Worm (Caenorhabditis elegans) whole organism, midembryonic: ENCODE measurements around the gene T26C5.4.

ENCODE experiments used
- T22C8.4 ChIP-seq: fragments of 200-800 bp; sonication (Bioruptor generic); IDR thresholded peaks from 2 replicates; pipeline ENCODE4 v1.3.6; 2022; ENCODE audit warnings: missing genetic modification characterization, missing compliant biosample characterization
- cog-1 ChIP-seq: sonication (generic microtip); optimal IDR thresholded peaks from 2 replicates; lab custom pipeline; 2016; ENCODE audit warnings: missing genetic modification characterization, missing compliant biosample characterization
- flt-1 ChIP-seq: fragments of 200-800 bp; sonication (Bioruptor generic); IDR thresholded peaks from 2 replicates; pipeline ENCODE4 v1.3.6; 2022; ENCODE audit warnings: missing genetic modification characterization, missing compliant biosample characterization
- klf-2 ChIP-seq: fragments of 200-800 bp; sonication (Bioruptor generic); conservative IDR thresholded peaks from 2 replicates; pipeline ENCODE4 v1.3.6; 2022; ENCODE audit warnings: missing genetic modification reagents, missing genetic modification characterization, missing compliant biosample characterization
- med-1 ChIP-seq: sonication (generic microtip); optimal IDR thresholded peaks from 2 replicates; lab custom pipeline; 2017; ENCODE audit warnings: missing genetic modification characterization, mild to moderate bottlenecking, missing compliant biosample characterization, antibody characterized with exemption, missing genetic modification reagents; ENCODE audit not compliant: insufficient read depth
- ref-1 ChIP-seq: fragments of 200-800 bp; sonication (Bioruptor generic); conservative IDR thresholded peaks from 2 replicates; pipeline ENCODE4 v1.3.6; 2022; ENCODE audit warnings: missing genetic modification reagents, missing genetic modification characterization, missing compliant biosample characterization
- tab-1 ChIP-seq: fragments of 200-800 bp; sonication (Bioruptor generic); IDR thresholded peaks from 2 replicates; pipeline ENCODE4 v1.3.6; 2022; ENCODE audit warnings: missing genetic modification characterization, missing compliant biosample characterization
- ztf-23 ChIP-seq: fragments of 200-800 bp; sonication (Bioruptor generic); IDR thresholded peaks from 2 replicates; pipeline ENCODE4 v1.3.6; 2022; ENCODE audit warnings: missing genetic modification reagents, missing genetic modification characterization, missing compliant biosample characterization
- ztf-29 ChIP-seq: fragments of 200-800 bp; sonication (Bioruptor generic); IDR thresholded peaks from 2 replicates; pipeline ENCODE4 v1.3.6; 2022; ENCODE audit warnings: missing genetic modification reagents, missing genetic modification characterization, missing compliant biosample characterization

T26C5.4 gene

DNA sequence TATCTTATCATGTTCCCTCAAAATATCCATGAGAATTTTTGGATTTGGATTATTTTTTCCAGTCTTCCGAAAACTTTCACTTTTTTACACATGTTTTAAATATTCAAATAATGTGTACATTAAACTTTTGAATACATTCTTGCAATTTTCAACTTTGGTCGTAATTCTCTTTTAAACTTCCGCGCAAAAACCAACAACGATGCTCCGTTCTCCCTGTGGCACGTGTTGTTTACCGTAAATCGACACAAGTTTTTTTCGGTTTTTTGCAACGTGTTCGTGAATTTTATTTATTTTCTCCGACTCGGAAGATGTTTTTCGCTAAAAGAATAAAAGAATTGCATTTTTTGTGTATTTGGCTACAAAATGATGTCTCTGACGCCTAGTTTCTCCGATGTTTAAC, 7.5 kb downstream of the T26C5.4 start:
- TF ChIP-seq ztf-29 (GFP tag; lab: Robert Waterston, UW), result no peak

DNA sequence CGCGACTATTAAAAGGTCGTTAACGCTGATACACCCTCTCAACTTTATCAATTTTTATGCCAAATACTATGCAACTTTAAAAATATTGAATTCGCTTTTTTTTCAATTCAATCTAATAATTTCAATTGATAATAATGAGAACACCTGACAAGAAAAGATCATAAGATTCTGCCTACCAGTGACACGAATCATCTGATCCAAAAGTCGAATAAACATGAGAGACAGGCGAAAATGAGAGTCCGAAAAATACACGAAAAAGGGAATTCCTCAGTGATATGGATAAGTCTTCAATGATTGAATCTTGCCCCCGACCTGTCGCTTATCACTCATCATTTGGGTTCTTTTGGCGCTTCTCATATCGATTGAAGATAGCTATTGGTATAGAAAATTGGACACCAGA, 8.7 kb downstream of the T26C5.4 start:
- no peak for TF ChIP-seq ref-1
- no peak for TF ChIP-seq cog-1 (tag; lab: Kevin White, UChicago)
- TF ChIP-seq ztf-23 (GFP tag; lab: Robert Waterston, UW), result no peak
- no peak for TF ChIP-seq flt-1
- TF ChIP-seq ztf-29 (GFP tag; lab: Robert Waterston, UW), result no peak
- TF ChIP-seq klf-2 (GFP tag; lab: Robert Waterston, UW), result no peak
- no peak for TF ChIP-seq tab-1 (GFP tag; lab: Robert Waterston, UW)
- no peak for TF ChIP-seq T22C8.4
- no peak for TF ChIP-seq med-1 (GFP tag; lab: Kevin White, UChicago)

DNA sequence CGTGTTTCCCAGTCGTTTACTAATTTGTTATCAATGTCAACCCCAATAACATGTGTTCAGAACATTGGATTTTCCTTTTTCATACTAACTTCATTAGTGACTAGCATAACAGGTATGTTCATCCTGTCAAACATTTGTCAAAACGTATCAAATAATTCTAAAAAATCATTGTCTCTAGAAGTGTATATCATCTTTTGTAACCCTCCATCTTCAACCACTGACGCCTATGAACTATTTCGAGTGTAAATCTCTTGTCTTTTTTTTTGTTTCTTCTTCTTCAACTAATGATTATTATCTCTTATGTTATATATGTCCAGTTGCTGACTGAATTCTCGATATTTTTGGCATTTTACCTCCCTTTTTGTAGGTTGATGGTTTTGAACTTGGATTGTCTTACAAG, 12.6 kb downstream of the T26C5.4 start:
- TF ChIP-seq cog-1 (tag; lab: Kevin White, UChicago), result no peak
- TF ChIP-seq ztf-29 (GFP tag; lab: Robert Waterston, UW), result no peak
- TF ChIP-seq T22C8.4, result no peak
- no peak for TF ChIP-seq ref-1
- no peak for TF ChIP-seq klf-2 (GFP tag; lab: Robert Waterston, UW)
- no peak for TF ChIP-seq tab-1 (GFP tag; lab: Robert Waterston, UW)
- no peak for TF ChIP-seq flt-1
- no peak for TF ChIP-seq ztf-23 (GFP tag; lab: Robert Waterston, UW)
- no peak for TF ChIP-seq med-1 (GFP tag; lab: Kevin White, UChicago)

- TF ChIP-seq ref-1 (no peak), cog-1 (tag; lab: Kevin White, UChicago) (no peak), klf-2 (GFP tag; lab: Robert Waterston, UW) (no peak), ztf-23 (GFP tag; lab: Robert Waterston, UW) (no peak), ztf-29 (GFP tag; lab: Robert Waterston, UW) (no peak), flt-1 (no peak), tab-1 (GFP tag; lab: Robert Waterston, UW) (no peak), med-1 (GFP tag; lab: Kevin White, UChicago) (no peak), T22C8.4 (no peak)
Measured at ce11 chrII:9236972-9237371, 13.3 kb downstream of the T26C5.4 start.

- TF ChIP-seq ztf-23 (GFP tag; lab: Robert Waterston, UW), result no peak
- no peak for TF ChIP-seq ref-1
- no peak for TF ChIP-seq flt-1
- no peak for TF ChIP-seq klf-2 (GFP tag; lab: Robert Waterston, UW)
- TF ChIP-seq ztf-29 (GFP tag; lab: Robert Waterston, UW), result no peak
- no peak for TF ChIP-seq tab-1 (GFP tag; lab: Robert Waterston, UW)
- no peak for TF ChIP-seq T22C8.4
- no peak for TF ChIP-seq cog-1 (tag; lab: Kevin White, UChicago)
- no peak for TF ChIP-seq med-1 (GFP tag; lab: Kevin White, UChicago)
Measured at ce11 chrII:9236283-9236682, 14.0 kb downstream of the T26C5.4 start, which contains the start of gene T26C5.3. TSS of gene T26C5.3 (plus strand) at chrII:9236583.

DNA sequence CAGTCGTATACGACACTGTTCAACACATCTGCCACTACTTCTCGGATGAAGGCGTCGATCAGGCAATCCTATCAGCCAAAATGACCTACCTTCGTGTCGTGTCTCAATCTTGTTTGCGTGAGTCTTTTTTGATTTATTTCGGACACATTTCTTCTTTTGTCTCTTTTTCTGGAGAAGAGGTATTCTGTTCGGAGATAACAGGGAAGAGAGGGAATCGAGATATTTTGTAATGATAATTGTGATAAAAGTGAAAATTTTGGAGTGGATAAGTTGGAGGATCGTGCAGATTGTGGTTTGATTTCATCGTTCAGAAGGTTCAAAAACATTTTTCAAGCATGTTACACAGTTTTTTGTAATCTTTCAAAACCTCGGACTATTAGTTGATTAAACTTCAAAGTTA, 16.5 kb downstream of the T26C5.4 start:
- no peak for TF ChIP-seq med-1 (GFP tag; lab: Kevin White, UChicago)
- no peak for TF ChIP-seq ztf-29 (GFP tag; lab: Robert Waterston, UW)
- TF ChIP-seq ref-1, result no peak
- no peak for TF ChIP-seq tab-1 (GFP tag; lab: Robert Waterston, UW)
- TF ChIP-seq klf-2 (GFP tag; lab: Robert Waterston, UW), result no peak
- TF ChIP-seq flt-1, result no peak
- no peak for TF ChIP-seq cog-1 (tag; lab: Kevin White, UChicago)

DNA sequence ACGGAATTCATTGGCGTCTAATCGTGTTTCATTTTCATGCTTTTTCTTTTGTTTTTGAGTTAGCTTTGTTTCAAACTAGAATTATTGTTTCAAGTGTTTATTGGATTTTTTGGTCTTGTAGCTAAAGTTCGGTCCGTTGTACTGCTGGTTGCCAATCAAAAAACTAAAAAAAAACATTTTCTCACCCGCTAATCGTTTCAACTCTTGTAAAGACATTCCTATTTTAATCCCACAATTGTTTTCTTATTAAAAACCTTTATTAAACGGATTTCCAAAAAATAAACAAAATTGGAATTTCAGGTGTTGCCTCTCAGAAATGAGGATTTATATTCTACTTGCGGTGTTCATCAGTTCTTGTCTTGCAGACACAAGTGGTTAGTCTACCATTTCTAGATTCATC, 17.4 kb downstream of the T26C5.4 start, which contains the start of gene T26C5.2:
T26C5.2 (plus strand) TSS at position 301 of the 400 bp plus-strand sequence.
- no peak for TF ChIP-seq klf-2 (GFP tag; lab: Robert Waterston, UW)
- no peak for TF ChIP-seq tab-1 (GFP tag; lab: Robert Waterston, UW)
- no peak for TF ChIP-seq med-1 (GFP tag; lab: Kevin White, UChicago)
- TF ChIP-seq flt-1, result no peak
- TF ChIP-seq ref-1, result no peak
- TF ChIP-seq T22C8.4, result no peak
- TF ChIP-seq cog-1 (tag; lab: Kevin White, UChicago), result no peak
- TF ChIP-seq ztf-23 (GFP tag; lab: Robert Waterston, UW), result no peak
- TF ChIP-seq ztf-29 (GFP tag; lab: Robert Waterston, UW), result no peak

ce11 chrII:9232493-9232892, 17.8 kb downstream of the T26C5.4 start:
- TF ChIP-seq tab-1 (GFP tag; lab: Robert Waterston, UW) (no peak), klf-2 (GFP tag; lab: Robert Waterston, UW) (no peak), ztf-29 (GFP tag; lab: Robert Waterston, UW) (no peak), ztf-23 (GFP tag; lab: Robert Waterston, UW) (no peak), T22C8.4 (no peak), flt-1 (no peak), med-1 (GFP tag; lab: Kevin White, UChicago) (no peak), ref-1 (no peak), cog-1 (tag; lab: Kevin White, UChicago) (no peak)

ce11 chrII:9231240-9231639, 19.1 kb downstream of the T26C5.4 start, which contains the start of gene gst-13:
TSS of gene gst-13 (plus strand) at chrII:9231457.
- TF ChIP-seq ztf-23 (GFP tag; lab: Robert Waterston, UW), result no peak
- TF ChIP-seq flt-1, result no peak
- no peak for TF ChIP-seq med-1 (GFP tag; lab: Kevin White, UChicago)
- TF ChIP-seq cog-1 (tag; lab: Kevin White, UChicago), result no peak
- no peak for TF ChIP-seq ztf-29 (GFP tag; lab: Robert Waterston, UW)
- no peak for TF ChIP-seq tab-1 (GFP tag; lab: Robert Waterston, UW)
- no peak for TF ChIP-seq T22C8.4
- TF ChIP-seq klf-2 (GFP tag; lab: Robert Waterston, UW), result no peak
- no peak for TF ChIP-seq ref-1

ce11 chrII:9227134-9227533, 23.2 kb downstream of the T26C5.4 start, which contains the start of gene abu-14:
TSS of gene abu-14 (minus strand) at chrII:9227214.
- TF ChIP-seq med-1 (GFP tag; lab: Kevin White, UChicago) (no peak), klf-2 (GFP tag; lab: Robert Waterston, UW) (no peak), tab-1 (GFP tag; lab: Robert Waterston, UW) (no peak)
